Worm (Caenorhabditis elegans): ENCODE measurements around the gene gad-3.

gad-3 gene

ce11 chrV:9143896-9144295 lies 28.9 kb downstream of the gad-3 start (continued):
- no peak for TF ChIP-seq C34B4.2 (tag; optimal IDR thresholded peaks at IDR 0.05)
- TF ChIP-seq lin-14 (GFP tag; optimal IDR thresholded peaks at IDR 0.05), result peak; percentile 19
- TF ChIP-seq unc-30 (tag; optimal IDR thresholded peaks at IDR 0.05), result no peak
- peak; percentile 14 for TF ChIP-seq nhr-71 (tag; optimal IDR thresholded peaks at IDR 0.05)
- TF ChIP-seq ces-1 (GFP tag; optimal IDR thresholded peaks at IDR 0.05), result no peak
- no peak for TF ChIP-seq pax-3 (tag; optimal IDR thresholded peaks at IDR 0.05)
- TF ChIP-seq egl-13 (tag; optimal IDR thresholded peaks at IDR 0.05), result no peak
- no peak for TF ChIP-seq vab-15 (tag; optimal IDR thresholded peaks at IDR 0.05)
- no peak for TF ChIP-seq nhr-47 (tag; optimal IDR thresholded peaks at IDR 0.05)
- TF ChIP-seq sup-37 (GFP tag; optimal IDR thresholded peaks at IDR 0.05), result no peak
- no peak for TF ChIP-seq efl-3 (GFP tag; optimal IDR thresholded peaks at IDR 0.05)
- TF ChIP-seq snu-23 (GFP tag; optimal IDR thresholded peaks at IDR 0.05), result no peak
- TF ChIP-seq alr-1 (tag; optimal IDR thresholded peaks at IDR 0.05; ENCODE audit: borderline replicate concordance), result no peak
- TF ChIP-seq nhr-28 (tag; optimal IDR thresholded peaks at IDR 0.05), result no peak

- TF ChIP-seq nhr-90 (tag; optimal IDR thresholded peaks at IDR 0.05; ENCODE audit: poor library complexity) (no peak), unc-98 (GFP tag; IDR thresholded peaks at IDR 0.05) (no peak), efl-1 (optimal IDR thresholded peaks at IDR 0.05) (no peak), efl-1 (GFP tag; optimal IDR thresholded peaks at IDR 0.05 in 1 of 2) (no peak), nhr-19 (GFP tag; conservative IDR thresholded peaks at IDR 0.05) (no peak), ceh-8 (GFP tag; optimal IDR thresholded peaks at IDR 0.05) (no peak), ztf-4 (tag; optimal IDR thresholded peaks at IDR 0.05) (no peak), nhr-71 (tag; optimal IDR thresholded peaks at IDR 0.05) (no peak), tbx-2 (tag; optimal IDR thresholded peaks at IDR 0.05) (no peak)
Measured at ce11 chrV:9141297-9141696, 31.5 kb downstream of the gad-3 start, which contains the start of gene pitr-3. TSS of gene pitr-3 (minus strand) at chrV:9141397.

- TF ChIP-seq sox-4 (tag; optimal IDR thresholded peaks at IDR 0.05) (no peak), ceh-63 (GFP tag; optimal IDR thresholded peaks at IDR 0.05) (no peak), unc-86 (tag; optimal IDR thresholded peaks at IDR 0.05) (no peak)
Measured at ce11 chrV:9137618-9138017, 35.2 kb downstream of the gad-3 start, which contains the start of gene pitr-2. TSS of gene pitr-2 (minus strand) at chrV:9137718.

- TF ChIP-seq nhr-71 (tag; optimal IDR thresholded peaks at IDR 0.05) (peak; percentile 72), nhr-47 (tag; optimal IDR thresholded peaks at IDR 0.05) (peak; percentile 62), nhr-11 (tag; optimal IDR thresholded peaks at IDR 0.05) (peak; percentile 59), pax-3 (tag; optimal IDR thresholded peaks at IDR 0.05) (peak; percentile 10), dsc-1 (tag; optimal IDR thresholded peaks at IDR 0.05) (peak; percentile 29), fkh-8 (tag; optimal IDR thresholded peaks at IDR 0.05) (peak; percentile 95), lin-14 (GFP tag; optimal IDR thresholded peaks at IDR 0.05) (peak; percentile 6), mef-2 (tag; optimal IDR thresholded peaks at IDR 0.05) (no peak), hpl-2 (GFP tag; optimal IDR thresholded peaks at IDR 0.05) (no peak), hlh-17 (GFP tag; optimal IDR thresholded peaks at IDR 0.05; ENCODE audit: borderline replicate concordance) (no peak), fos-1 (tag; optimal IDR thresholded peaks at IDR 0.05) (no peak), nhr-12 (tag; optimal IDR thresholded peaks at IDR 0.05) (no peak), C34B4.2 (tag; optimal IDR thresholded peaks at IDR 0.05) (no peak), sox-4 (tag; optimal IDR thresholded peaks at IDR 0.05) (peak; percentile 9), swsn-7 (tag; optimal IDR thresholded peaks at IDR 0.05) (peak; percentile 3), nhr-20 (tag; optimal IDR thresholded peaks at IDR 0.05) (peak; percentile 79), pqm-1 (tag; optimal IDR thresholded peaks at IDR 0.05) (no peak)
Measured at ce11 chrV:9133950-9134349, 38.9 kb downstream of the gad-3 start, which contains the start of gene B0222.1. TSS of gene B0222.1 (plus strand) at chrV:9134255.

ce11 chrV:9132043-9132442 lies 40.8 kb downstream of the gad-3 start, which contains the start of gene F21C10.1:
TSS of gene F21C10.1 (plus strand) at chrV:9132343.
- TF ChIP-seq sox-4 (tag; optimal IDR thresholded peaks at IDR 0.05), result no peak

Data from whole organism, L1 larva.